Fruit fly (Drosophila melanogaster): ENCODE data around the gene CG10588.

dm6 chr3L:20920495-20920894 lies 36.2 kb upstream of the CG10588 start:
- no peak for TF ChIP-seq amos (GFP tag; IDR thresholded peaks at IDR 0.05; ENCODE audit: partially characterized antibody)
- no peak for TF ChIP-seq ERR (GFP tag; optimal IDR thresholded peaks at IDR 0.05)
- TF ChIP-seq yki (optimal IDR thresholded peaks at IDR 0.05) = no peak
- TF ChIP-seq pros (GFP tag; optimal IDR thresholded peaks at IDR 0.05) = no peak
- no peak for TF ChIP-seq crc (GFP tag; optimal IDR thresholded peaks at IDR 0.05)

Measured in whole organism, embryonic.